Worm (Caenorhabditis elegans) whole organism, L4 larva: ENCODE data around the gene glb-21.

Experiments
- T26A8.4 ChIP-seq: fragments of 200-800 bp; sonication (Bioruptor generic); IDR thresholded peaks from 2 replicates; pipeline ENCODE4 v1.3.6; 2022; ENCODE audit warnings: missing genetic modification characterization, missing compliant biosample characterization
- aha-1 ChIP-seq: fragments of 150-350 bp; peaks from one replicate; lab custom pipeline; 2014; ENCODE audit warnings: missing biosample characterization, missing genetic modification characterization
- ama-1 ChIP-seq: fragments of 150-350 bp; optimal IDR thresholded peaks from 2 replicates; lab custom pipeline; 2014; ENCODE audit warnings: inconsistent platforms, mixed read lengths
- ceh-32 ChIP-seq: sonication (generic microtip); optimal IDR thresholded peaks from 2 replicates; lab custom pipeline; 2016; ENCODE audit warnings: mild to moderate bottlenecking, missing genetic modification characterization, missing compliant biosample characterization; ENCODE audit not compliant: poor library complexity
- ces-1 ChIP-seq: fragments of 150-350 bp; sonication (generic microtip); optimal IDR thresholded peaks from 4 replicates; lab custom pipeline; 2014; ENCODE audit warnings: missing biosample characterization, missing genetic modification reagents, missing genetic modification characterization
- hlh-30 ChIP-seq: sonication (generic microtip); optimal IDR thresholded peaks from 2 replicates; lab custom pipeline; 2017; ENCODE audit warnings: antibody characterized with exemption, mild to moderate bottlenecking, missing genetic modification characterization, missing compliant biosample characterization; ENCODE audit not compliant: insufficient read depth
- lin-15B ChIP-seq: fragments of 150-350 bp; sonication (generic microtip); optimal IDR thresholded peaks from 3 replicates; lab custom pipeline; 2014; ENCODE audit warnings: missing biosample characterization, missing genetic modification characterization
- nhr-6 ChIP-seq: fragments of 150-350 bp; optimal IDR thresholded peaks from 2 replicates; lab custom pipeline; 2014; ENCODE audit warnings: missing biosample characterization, missing genetic modification characterization
- nhr-76 ChIP-seq: fragments of 150-350 bp; optimal IDR thresholded peaks from 2 replicates; lab custom pipeline; 2014; ENCODE audit warnings: missing biosample characterization, missing genetic modification characterization
- pha-4 ChIP-seq, 2 experiments: fragments of 150-350 bp in 1 of 2; fragments of 200-800 bp in 1 of 2; sonication (Bioruptor generic) in 1 of 2; IDR thresholded peaks in 1 of 2; optimal IDR thresholded peaks in 1 of 2; 2 replicates each; pipeline versions ENCODE4 v1.3.6 to Lab custom; 2014 to 2022; ENCODE audit warnings: missing genetic modification characterization in 2 of 2, missing genetic modification reagents in 2 of 2, missing biosample characterization in 1 of 2, missing compliant biosample characterization in 1 of 2

DNA sequence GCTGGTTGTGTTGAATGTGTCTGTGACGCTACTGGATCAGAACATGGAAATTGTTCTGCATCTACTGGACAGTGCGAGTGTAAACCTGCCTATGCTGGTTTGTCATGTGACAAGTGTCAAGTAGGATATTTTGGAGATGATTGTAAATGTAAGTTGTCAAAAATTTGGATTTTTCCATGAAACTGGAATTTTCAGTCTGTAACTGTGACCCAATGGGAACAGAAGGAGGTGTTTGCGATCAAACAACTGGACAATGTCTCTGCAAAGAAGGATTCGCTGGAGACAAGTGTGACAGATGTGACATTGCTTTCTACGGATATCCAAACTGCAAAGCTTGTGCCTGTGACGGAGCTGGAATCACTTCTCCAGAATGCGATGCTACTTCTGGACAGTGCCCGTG, 43.0 kb downstream of the glb-21 start:
- TF ChIP-seq T26A8.4 (GFP tag; lab: Robert Waterston, UW) = no peak
- TF ChIP-seq nhr-76 (tag; lab: Kevin White, UChicago) = no peak
- no peak for TF ChIP-seq ama-1 (lab: Kevin White, UChicago)
- TF ChIP-seq aha-1 = no peak
- no peak for TF ChIP-seq hlh-30
- no peak for TF ChIP-seq lin-15B (tag; lab: Kevin White, UChicago)
- TF ChIP-seq nhr-6 (tag; lab: Kevin White, UChicago) = no peak
- no peak for TF ChIP-seq ces-1
- TF ChIP-seq ceh-32 (tag; lab: Kevin White, UChicago) = no peak
- TF ChIP-seq pha-4 (GFP tag; IDR thresholded peaks at IDR 0.05; lab: Robert Waterston, UW) = no peak
- no peak for TF ChIP-seq pha-4 (tag; optimal IDR thresholded peaks at IDR 0.05; lab: Kevin White, UChicago)
